Worm (Caenorhabditis elegans) whole organism, L2 larva: ENCODE results near the gene F55G7.3.
A peak's percentile ranks its signal among the peaks of the same experiment; 100 is the strongest.

Experiments used
- ZK546.5 ChIP-seq: sonication (generic microtip); optimal IDR thresholded peaks from 2 replicates; lab custom pipeline; 2017; ENCODE audit warnings: missing biosample characterization, missing genetic modification characterization
- aly-2 ChIP-seq: fragments of 150-350 bp; optimal IDR thresholded peaks from 2 replicates; lab custom pipeline; 2014; ENCODE audit warnings: missing biosample characterization, missing genetic modification characterization
- ama-1 ChIP-seq: fragments of 150-350 bp; optimal IDR thresholded peaks from 2 replicates; lab custom pipeline; 2018; ENCODE audit warnings: inconsistent platforms
- fos-1 ChIP-seq: fragments of 150-350 bp; optimal IDR thresholded peaks from 2 replicates; lab custom pipeline; 2014; ENCODE audit warnings: missing biosample characterization, missing genetic modification characterization
- lin-39 ChIP-seq: fragments of 150-350 bp; optimal IDR thresholded peaks from 2 replicates; lab custom pipeline; 2014; ENCODE audit warnings: missing biosample characterization, missing genetic modification reagents, missing genetic modification characterization
- mab-5 ChIP-seq: fragments of 150-350 bp; optimal IDR thresholded peaks from 2 replicates; lab custom pipeline; 2014; ENCODE audit warnings: missing biosample characterization, missing genetic modification characterization
- nhr-11 ChIP-seq: fragments of 150-350 bp; optimal IDR thresholded peaks from 2 replicates; lab custom pipeline; 2014; ENCODE audit warnings: missing biosample characterization, missing genetic modification characterization
- nhr-12 ChIP-seq: fragments of 150-350 bp; optimal IDR thresholded peaks from 2 replicates; lab custom pipeline; 2014; ENCODE audit warnings: missing biosample characterization, missing genetic modification characterization
- nhr-77 ChIP-seq: fragments of 150-350 bp; optimal IDR thresholded peaks from 2 replicates; lab custom pipeline; 2014; ENCODE audit warnings: missing biosample characterization, missing genetic modification characterization
- sma-3 ChIP-seq: sonication (generic microtip); optimal IDR thresholded peaks from 2 replicates; lab custom pipeline; 2016; ENCODE audit warnings: missing genetic modification reagents, missing genetic modification characterization, missing compliant biosample characterization
- zag-1 ChIP-seq: fragments of 150-350 bp; optimal IDR thresholded peaks from 2 replicates; lab custom pipeline; 2014; ENCODE audit warnings: missing biosample characterization, missing genetic modification characterization
- ztf-4 ChIP-seq: fragments of 150-350 bp; optimal IDR thresholded peaks from 2 replicates; lab custom pipeline; 2014; ENCODE audit warnings: missing biosample characterization, missing genetic modification characterization

ce11 chrX:11899031-11899430 lies 42.8 kb downstream of the F55G7.3 start:
- TF ChIP-seq nhr-77 (tag; lab: Kevin White, UChicago) = no peak
- TF ChIP-seq lin-39 (tag; lab: Kevin White, UChicago) = no peak
- no peak for TF ChIP-seq sma-3 (GFP tag; lab: Kevin White, UChicago)
- no peak for TF ChIP-seq nhr-11 (tag; lab: Kevin White, UChicago)
- TF ChIP-seq zag-1 (tag; lab: Kevin White, UChicago) = no peak
- TF ChIP-seq ZK546.5 (tag; lab: Kevin White, UChicago) = no peak
- no peak for TF ChIP-seq fos-1 (tag; lab: Kevin White, UChicago)
- no peak for TF ChIP-seq aly-2 (tag; lab: Kevin White, UChicago)
- TF ChIP-seq ztf-4 = no peak
- TF ChIP-seq nhr-12 = no peak
- TF ChIP-seq ama-1 (lab: Kevin White, UChicago) = no peak
- TF ChIP-seq mab-5 (tag; lab: Kevin White, UChicago) = peak; percentile 1
